Fruit fly (Drosophila melanogaster): Measurements from ENCODE around the gene CG12241.
A peak's percentile ranks its signal among the peaks of the same experiment; 100 is the strongest.

dm6 chr3R:15177230-15177629 is 41.8 kb upstream of the CG12241 start:
- TF ChIP-seq Crg-1 (GFP tag; optimal IDR thresholded peaks at IDR 0.05) = no peak
- TF ChIP-seq kay (GFP tag; ENCODE audit: borderline replicate concordance) = peak; percentile 81
- no peak for TF ChIP-seq toe (GFP tag; optimal IDR thresholded peaks at IDR 0.05)
- no peak for TF ChIP-seq Mnt (GFP tag; optimal IDR thresholded peaks at IDR 0.05)
- TF ChIP-seq Hr96 (GFP tag; optimal IDR thresholded peaks at IDR 0.05) = no peak
- no peak for TF ChIP-seq CG14711 (tag; optimal IDR thresholded peaks at IDR 0.05)
- TF ChIP-seq CG11617 (GFP tag; optimal IDR thresholded peaks at IDR 0.05) = no peak

Data from whole organism, adult.